Fruit fly (Drosophila melanogaster): ENCODE results near the gene cDIP.

cDIP gene

dm6 chr3R:21189520-21190180 lies 28.8 kb upstream of the cDIP start:
- TF ChIP-seq woc (GFP tag; optimal IDR thresholded peaks at IDR 0.05) (no peak), CG9705 (GFP tag; optimal IDR thresholded peaks at IDR 0.05) (no peak), sage (GFP tag; optimal IDR thresholded peaks at IDR 0.05) (no peak), rgr (GFP tag; optimal IDR thresholded peaks at IDR 0.05) (no peak), CrebA (GFP tag; optimal IDR thresholded peaks at IDR 0.05; ENCODE audit: borderline replicate concordance) (no peak), Hnf4 (GFP tag; optimal IDR thresholded peaks at IDR 0.05) (no peak)

- peak; percentile 67 for TF ChIP-seq rgr (GFP tag; optimal IDR thresholded peaks at IDR 0.05)
- TF ChIP-seq foxo (GFP tag; optimal IDR thresholded peaks at IDR 0.05) = peak in 1 of 2 experiments; percentile 18
- TF ChIP-seq Hr83 (GFP tag; optimal IDR thresholded peaks at IDR 0.05; ENCODE audit: poor library complexity, severe bottlenecking) = peak; percentile 88
- peak; percentile 58 for TF ChIP-seq psq (GFP tag; optimal IDR thresholded peaks at IDR 0.05)
- TF ChIP-seq Rel (GFP tag; optimal IDR thresholded peaks at IDR 0.05) = no peak
- peak; percentile 52 for TF ChIP-seq Rel (tag; optimal IDR thresholded peaks at IDR 0.05)
- TF ChIP-seq Dfd (GFP tag; optimal IDR thresholded peaks at IDR 0.05) = no peak
- TF ChIP-seq woc (GFP tag; optimal IDR thresholded peaks at IDR 0.05) = no peak
- peak; percentile 57 for TF ChIP-seq N (GFP tag; optimal IDR thresholded peaks at IDR 0.05)
- TF ChIP-seq Jra (GFP tag; optimal IDR thresholded peaks at IDR 0.05) = peak; percentile 8
- TF ChIP-seq fru (GFP tag; optimal IDR thresholded peaks at IDR 0.05) = peak; percentile 44
- peak in 1 of 2 experiments; percentile 48 for TF ChIP-seq dl (GFP tag; optimal IDR thresholded peaks at IDR 0.05; ENCODE audit: insufficient read depth in 1 of 2, partially characterized antibody in 2 of 2)
- peak; percentile 40 for TF ChIP-seq Dif (GFP tag; optimal IDR thresholded peaks at IDR 0.05; ENCODE audit: partially characterized antibody)
- TF ChIP-seq h (GFP tag; optimal IDR thresholded peaks at IDR 0.05) = peak; percentile 55
- peak; percentile 79 for TF ChIP-seq CrebA (GFP tag; optimal IDR thresholded peaks at IDR 0.05; ENCODE audit: borderline replicate concordance)
- TF ChIP-seq Myc (optimal IDR thresholded peaks at IDR 0.05) = no peak
- no peak for TF ChIP-seq dmrt93B (GFP tag; optimal IDR thresholded peaks at IDR 0.05)
- no peak for TF ChIP-seq sv (GFP tag; optimal IDR thresholded peaks at IDR 0.05)
- TF ChIP-seq br (GFP tag; optimal IDR thresholded peaks at IDR 0.05) = peak; percentile 62
- no peak for TF ChIP-seq GATAd (GFP tag; optimal IDR thresholded peaks at IDR 0.05)
- TF ChIP-seq dsf (GFP tag; optimal IDR thresholded peaks at IDR 0.05; ENCODE audit: borderline replicate concordance) = no peak
- no peak for TF ChIP-seq usp (GFP tag; optimal IDR thresholded peaks at IDR 0.05)
- no peak for TF ChIP-seq CG9705 (GFP tag; optimal IDR thresholded peaks at IDR 0.05)
- TF ChIP-seq pan (optimal IDR thresholded peaks at IDR 0.05) = no peak
- TF ChIP-seq CG32264 (GFP tag; optimal IDR thresholded peaks at IDR 0.05) = no peak
- TF ChIP-seq Mio (GFP tag; optimal IDR thresholded peaks at IDR 0.05) = no peak
- no peak for TF ChIP-seq tai (GFP tag; optimal IDR thresholded peaks at IDR 0.05)
- TF ChIP-seq OdsH (GFP tag; optimal IDR thresholded peaks at IDR 0.05) = peak; percentile 24
- TF ChIP-seq ey (GFP tag; optimal IDR thresholded peaks at IDR 0.05) = no peak
- TF ChIP-seq lola (GFP tag; optimal IDR thresholded peaks at IDR 0.05) = no peak
- peak; percentile 61 for TF ChIP-seq Vsx2 (GFP tag; optimal IDR thresholded peaks at IDR 0.05; ENCODE audit: partially characterized antibody)
- TF ChIP-seq Hnf4 (GFP tag; optimal IDR thresholded peaks at IDR 0.05) = peak; percentile 46
- no peak for TF ChIP-seq brk (GFP tag; optimal IDR thresholded peaks at IDR 0.05)
- TF ChIP-seq sage (GFP tag; optimal IDR thresholded peaks at IDR 0.05) = peak; percentile 10
- peak; percentile 62 for TF ChIP-seq Sp1 (GFP tag; optimal IDR thresholded peaks at IDR 0.05)
- TF ChIP-seq Abd-B (GFP tag; optimal IDR thresholded peaks at IDR 0.05) = no peak
- peak; percentile 7 for TF ChIP-seq Hr78 (GFP tag; optimal IDR thresholded peaks at IDR 0.05)
- TF ChIP-seq HLH106 (tag; optimal IDR thresholded peaks at IDR 0.05) = peak; percentile 1
- peak; percentile 65 for TF ChIP-seq jim (GFP tag; optimal IDR thresholded peaks at IDR 0.05)
Measured at dm6 chr3R:21188540-21189276, 27.8 kb upstream of the cDIP start.
